Worm (Caenorhabditis elegans) whole organism, L4/young adult: ENCODE measurements around the gene morc-1.
A peak's percentile ranks its signal among the peaks of the same experiment; 100 is the strongest.

Source experiments
- W03F9.2 ChIP-seq: fragments of 150-350 bp; optimal IDR thresholded peaks from 2 replicates; lab custom pipeline; 2014; ENCODE audit warnings: missing biosample characterization, missing genetic modification characterization
- dao-5 ChIP-seq: sonication (generic microtip); optimal IDR thresholded peaks from 2 replicates; lab custom pipeline; 2016; ENCODE audit warnings: missing genotype, missing genetic modification characterization, moderate library complexity, missing compliant biosample characterization
- him-1 ChIP-seq: sonication (generic microtip); optimal IDR thresholded peaks from 2 replicates; lab custom pipeline; 2016; ENCODE audit warnings: missing genotype, missing genetic modification reagents, missing genetic modification characterization, missing compliant biosample characterization

morc-1 gene

ce11 chrIII:5199577-5199976 lies 7.1 kb downstream of the morc-1 start, which contains the start of gene emb-8:
emb-8 (minus strand) TSS chrIII:5199677.
- TF ChIP-seq W03F9.2 (tag; lab: Kevin White, UChicago) = no peak
- no peak for TF ChIP-seq dao-5 (tag; lab: Kevin White, UChicago)
- no peak for TF ChIP-seq him-1 (tag; lab: Kevin White, UChicago)

DNA sequence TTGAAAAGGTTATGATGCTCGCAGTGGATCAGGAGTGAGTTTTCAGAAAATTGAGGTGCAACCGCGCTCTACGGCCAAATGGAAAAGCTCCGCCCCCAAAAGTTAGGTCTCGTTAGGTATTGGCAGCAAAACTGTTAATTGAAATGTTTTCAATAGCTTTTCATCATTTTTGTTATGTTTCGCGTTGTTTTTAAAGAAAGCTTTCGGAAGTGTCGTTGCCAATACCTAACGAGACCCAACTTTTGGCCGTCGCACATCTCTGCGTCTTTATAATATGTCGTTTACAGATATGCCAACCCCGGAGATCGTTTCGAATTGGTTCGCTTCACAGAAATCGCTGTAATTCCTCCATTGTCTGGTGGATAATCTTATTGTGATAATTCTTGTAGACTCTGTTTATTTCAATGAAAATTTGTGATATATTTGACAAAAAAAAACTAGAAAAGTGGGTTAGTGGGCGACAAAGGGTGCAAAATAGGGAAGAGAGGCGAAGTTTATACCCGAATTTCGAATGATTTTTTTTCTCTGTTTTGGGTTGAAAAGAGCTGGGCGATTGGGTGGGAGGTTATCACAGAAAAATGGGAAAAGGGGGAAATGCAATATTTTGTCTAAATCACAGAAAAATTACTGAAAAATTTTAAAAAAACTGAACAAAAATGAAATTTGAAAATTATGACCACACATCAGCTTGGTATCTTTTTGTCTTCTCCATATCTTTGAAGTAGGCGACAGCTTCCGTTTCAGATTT lies 10.2 kb downstream of the morc-1 start:
- no peak for TF ChIP-seq W03F9.2 (tag; lab: Kevin White, UChicago)
- TF ChIP-seq dao-5 (tag; lab: Kevin White, UChicago) = no peak

DNA sequence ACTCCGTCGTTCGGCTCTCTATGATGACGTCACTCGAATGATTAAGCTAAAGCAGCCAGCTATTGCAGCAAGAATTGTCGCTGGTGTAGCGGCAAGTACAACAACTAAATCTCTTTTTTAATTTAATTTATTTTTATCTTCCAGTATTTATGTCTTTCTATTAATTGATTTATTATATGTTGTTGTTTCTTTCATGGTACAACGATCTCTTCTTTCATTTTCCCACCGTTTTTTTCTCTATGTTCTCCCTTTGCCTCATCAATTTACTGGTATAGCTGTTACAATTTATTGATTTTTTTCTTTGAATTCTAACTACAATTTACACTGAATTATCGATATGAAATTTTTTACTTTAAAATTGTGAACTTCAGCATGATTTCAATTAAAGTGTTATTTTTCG lies 11.0 kb downstream of the morc-1 start, which contains the start of gene moc-6:
moc-6 (plus strand) TSS at position 301 of the 400 bp plus-strand sequence.
- no peak for TF ChIP-seq him-1 (tag; lab: Kevin White, UChicago)
- TF ChIP-seq W03F9.2 (tag; lab: Kevin White, UChicago) = no peak
- no peak for TF ChIP-seq dao-5 (tag; lab: Kevin White, UChicago)

- TF ChIP-seq dao-5 (tag; lab: Kevin White, UChicago) = no peak
- TF ChIP-seq him-1 (tag; lab: Kevin White, UChicago) = no peak
- TF ChIP-seq W03F9.2 (tag; lab: Kevin White, UChicago) = no peak
Measured at ce11 chrIII:5193266-5193665, 13.4 kb downstream of the morc-1 start.

- no peak for TF ChIP-seq him-1 (tag; lab: Kevin White, UChicago)
- peak; percentile 45 for TF ChIP-seq W03F9.2 (tag; lab: Kevin White, UChicago)
- no peak for TF ChIP-seq dao-5 (tag; lab: Kevin White, UChicago)
Measured at ce11 chrIII:5190671-5191174, 16.0 kb downstream of the morc-1 start, which contains the start of gene hira-1. hira-1 (plus strand) TSS chrIII:5191124.

DNA sequence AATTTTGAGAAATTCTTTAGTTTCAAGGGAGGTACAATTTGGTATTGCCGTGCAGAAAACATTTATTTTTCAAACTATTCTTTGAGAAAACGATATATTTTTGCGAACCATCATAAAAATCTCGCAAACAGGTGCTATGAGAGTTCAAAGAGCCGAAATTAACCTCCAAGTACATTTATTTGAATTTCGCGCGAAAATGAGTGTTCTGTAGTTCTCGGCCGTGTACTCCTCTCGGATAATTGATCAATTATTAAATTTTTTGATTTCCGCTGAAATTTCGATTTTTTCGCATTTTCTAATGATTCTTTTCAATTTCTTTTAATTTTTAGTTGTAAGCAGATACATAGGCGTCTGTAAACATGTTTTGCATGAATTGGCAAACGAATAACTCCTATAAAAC lies 16.5 kb downstream of the morc-1 start:
- no peak for TF ChIP-seq him-1 (tag; lab: Kevin White, UChicago)
- TF ChIP-seq W03F9.2 (tag; lab: Kevin White, UChicago) = no peak
- no peak for TF ChIP-seq dao-5 (tag; lab: Kevin White, UChicago)

ce11 chrIII:5188426-5188825 lies 18.3 kb downstream of the morc-1 start, which contains the start of gene K10D2.8:
K10D2.8 (plus strand) TSS chrIII:5188726.
- TF ChIP-seq dao-5 (tag; lab: Kevin White, UChicago) (no peak), him-1 (tag; lab: Kevin White, UChicago) (no peak), W03F9.2 (tag; lab: Kevin White, UChicago) (no peak)

ce11 chrIII:5185620-5186019 lies 21.1 kb downstream of the morc-1 start, which contains the start of gene pup-2:
pup-2 (plus strand) TSS chrIII:5185920.
- TF ChIP-seq W03F9.2 (tag; lab: Kevin White, UChicago) (no peak), him-1 (tag; lab: Kevin White, UChicago) (no peak), dao-5 (tag; lab: Kevin White, UChicago) (no peak)

DNA sequence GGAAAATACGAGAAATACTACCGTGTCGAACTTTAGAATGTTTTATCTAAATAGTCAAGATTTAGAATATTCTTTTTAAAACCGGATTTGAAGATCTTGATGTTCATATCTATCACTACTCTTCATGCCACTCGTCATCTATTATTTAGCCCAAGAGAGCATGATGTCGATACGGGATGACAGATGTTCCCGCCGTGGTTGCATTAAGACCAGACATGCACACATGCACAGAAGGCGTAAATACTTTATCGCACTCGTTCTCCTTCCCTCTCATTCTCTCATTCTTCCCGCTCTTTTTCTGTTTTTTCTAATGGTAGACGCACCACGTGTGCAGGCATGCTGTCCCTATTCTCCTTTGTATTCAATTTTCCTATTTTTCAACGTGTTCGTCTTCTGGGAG lies 23.3 kb downstream of the morc-1 start:
- TF ChIP-seq W03F9.2 (tag; lab: Kevin White, UChicago) = no peak
- TF ChIP-seq dao-5 (tag; lab: Kevin White, UChicago) = no peak
- TF ChIP-seq him-1 (tag; lab: Kevin White, UChicago) = no peak

DNA sequence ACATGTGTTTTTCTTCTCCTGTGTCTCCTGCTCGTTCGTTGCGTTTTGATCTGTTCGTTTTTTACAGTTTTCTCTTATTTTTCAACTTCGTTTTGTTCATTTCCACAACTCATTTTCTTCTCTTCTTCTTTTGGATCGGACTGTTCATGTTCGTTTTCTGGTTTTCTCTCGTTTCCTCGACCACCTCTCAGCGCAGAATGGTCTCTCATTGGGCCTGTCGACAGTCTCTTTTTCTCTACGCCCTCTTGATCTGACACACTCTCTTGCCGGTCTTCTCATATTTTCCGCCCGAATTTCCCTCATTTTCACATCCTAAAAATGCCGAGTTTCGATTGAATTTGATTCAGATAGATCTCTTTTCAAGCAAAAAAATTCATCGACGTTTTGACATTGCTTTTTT lies 25.1 kb downstream of the morc-1 start:
- no peak for TF ChIP-seq him-1 (tag; lab: Kevin White, UChicago)
- TF ChIP-seq W03F9.2 (tag; lab: Kevin White, UChicago) = no peak
- TF ChIP-seq dao-5 (tag; lab: Kevin White, UChicago) = no peak

DNA sequence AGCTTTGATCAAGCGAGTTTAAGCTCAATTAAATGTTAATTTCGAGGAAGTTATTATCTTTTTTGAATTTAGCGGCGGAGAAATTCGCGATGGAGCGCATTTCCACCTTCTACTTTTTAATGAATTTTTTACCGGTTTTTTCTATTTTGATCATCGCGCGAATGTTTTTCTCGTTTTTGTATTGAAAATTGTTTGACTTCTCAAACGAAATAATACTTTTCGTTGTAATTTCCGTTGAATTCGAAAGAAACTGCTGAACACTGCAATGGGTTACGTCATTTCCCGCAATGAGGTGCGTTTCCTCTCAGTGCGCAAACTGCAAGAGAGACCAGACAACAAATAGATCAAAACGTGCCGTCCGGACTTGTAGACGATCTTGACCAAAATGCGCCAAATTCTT lies 25.5 kb downstream of the morc-1 start:
- no peak for TF ChIP-seq W03F9.2 (tag; lab: Kevin White, UChicago)
- no peak for TF ChIP-seq him-1 (tag; lab: Kevin White, UChicago)
- no peak for TF ChIP-seq dao-5 (tag; lab: Kevin White, UChicago)

ce11 chrIII:5180588-5180987 lies 26.1 kb downstream of the morc-1 start:
- TF ChIP-seq dao-5 (tag; lab: Kevin White, UChicago) = no peak

ce11 chrIII:5179166-5179565 lies 27.5 kb downstream of the morc-1 start:
- TF ChIP-seq him-1 (tag; lab: Kevin White, UChicago) (no peak), dao-5 (tag; lab: Kevin White, UChicago) (no peak), W03F9.2 (tag; lab: Kevin White, UChicago) (no peak)

DNA sequence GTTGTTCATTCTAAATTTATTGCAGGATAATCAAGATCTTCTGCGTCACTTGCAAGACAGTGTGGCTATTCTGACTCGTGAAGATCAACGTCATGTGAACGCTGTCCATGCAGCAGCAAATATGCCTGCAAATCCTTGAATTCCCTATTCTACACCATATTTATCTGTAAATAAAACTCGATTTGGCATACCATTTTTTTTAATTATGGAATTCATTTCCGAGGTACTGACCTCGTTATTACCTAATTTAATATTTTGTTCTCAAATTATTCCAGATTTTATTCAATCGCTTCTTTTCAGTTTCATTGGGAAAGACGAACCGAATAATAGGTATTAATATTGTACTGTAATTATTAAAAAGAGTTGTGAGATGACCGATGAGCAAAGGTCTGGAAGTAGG lies 33.1 kb downstream of the morc-1 start, which contains the start of gene cid-1:
cid-1 (plus strand) TSS at position 301 of the 400 bp plus-strand sequence.
- TF ChIP-seq W03F9.2 (tag; lab: Kevin White, UChicago) (no peak), him-1 (tag; lab: Kevin White, UChicago) (no peak), dao-5 (tag; lab: Kevin White, UChicago) (no peak)
